Worm (Caenorhabditis elegans) whole organism, L1 larva: Measurements from ENCODE around the gene nra-3.
A peak's percentile ranks its signal among the peaks of the same experiment; 100 is the strongest.

Source experiments
- C04F5.9 ChIP-seq: sonication (generic microtip); optimal IDR thresholded peaks from 2 replicates; lab custom pipeline; 2016; ENCODE audit warnings: missing genetic modification characterization, missing compliant biosample characterization
- aha-1 ChIP-seq: fragments of 150-350 bp; optimal IDR thresholded peaks from 2 replicates; lab custom pipeline; 2014; ENCODE audit warnings: missing biosample characterization, missing genetic modification characterization
- aly-2 ChIP-seq: fragments of 150-350 bp; optimal IDR thresholded peaks from 2 replicates; lab custom pipeline; 2014; ENCODE audit warnings: missing biosample characterization, missing genetic modification characterization
- blmp-1 ChIP-seq: fragments of 150-350 bp; optimal IDR thresholded peaks from 2 replicates; lab custom pipeline; 2014; ENCODE audit warnings: missing biosample characterization, missing genetic modification characterization
- ceh-8 ChIP-seq: fragments of 200-800 bp; sonication (Bioruptor generic); optimal IDR thresholded peaks from 2 replicates; lab custom pipeline; 2018; ENCODE audit warnings: mild to moderate bottlenecking, missing genetic modification characterization, moderate library complexity, missing compliant biosample characterization
- efl-1 ChIP-seq, 4 experiments: fragments of 150-350 bp; optimal IDR thresholded peaks in 3 of 4; peaks in 1 of 4; 1 replicate in 1 of 4; 2 replicates in 3 of 4; lab custom pipeline; 2014; ENCODE audit warnings: missing biosample characterization in 2 of 4, missing genetic modification characterization in 2 of 4, missing genetic modification reagents in 2 of 4
- efl-3 ChIP-seq: fragments of 200-800 bp; sonication (Bioruptor generic); optimal IDR thresholded peaks from 2 replicates; lab custom pipeline; 2018; ENCODE audit warnings: mild to moderate bottlenecking, missing genetic modification characterization, missing compliant biosample characterization
- egl-13 ChIP-seq: sonication (generic microtip); optimal IDR thresholded peaks from 2 replicates; lab custom pipeline; 2016; ENCODE audit warnings: missing genotype, missing genetic modification reagents, missing genetic modification characterization, missing compliant biosample characterization
- elt-3 ChIP-seq, 6 experiments: fragments of 150-350 bp in 1 of 6; sonication (generic microtip); optimal IDR thresholded peaks; 2 replicates each; lab custom pipeline; 2017 to 2018; ENCODE audit warnings: missing biosample characterization in 6 of 6, missing genetic modification characterization in 6 of 6, inconsistent platforms in 1 of 6
- fkh-10 ChIP-seq: sonication (generic microtip); optimal IDR thresholded peaks from 2 replicates; lab custom pipeline; 2017; ENCODE audit warnings: missing biosample characterization, missing genetic modification reagents, missing genetic modification characterization
- fkh-4 ChIP-seq: sonication (generic microtip); optimal IDR thresholded peaks from 2 replicates; lab custom pipeline; 2016; ENCODE audit warnings: missing compliant biosample characterization, missing genetic modification characterization, borderline replicate concordance
- hlh-4 ChIP-seq: sonication (generic microtip); optimal IDR thresholded peaks from 2 replicates; lab custom pipeline; 2016; ENCODE audit warnings: mild to moderate bottlenecking, missing genetic modification characterization, missing compliant biosample characterization
- hpl-2 ChIP-seq: fragments of 150-350 bp; optimal IDR thresholded peaks from 2 replicates; lab custom pipeline; 2014; ENCODE audit warnings: missing biosample characterization, missing genetic modification reagents, missing genetic modification characterization
- irx-1 ChIP-seq: sonication (generic microtip); optimal IDR thresholded peaks from 2 replicates; lab custom pipeline; 2016; ENCODE audit warnings: missing genetic modification characterization, missing compliant biosample characterization
- isw-1 ChIP-seq: fragments of 200-800 bp; sonication (Bioruptor generic); IDR thresholded peaks from 2 replicates; pipeline ENCODE4 v1.3.6; 2022; ENCODE audit warnings: missing genetic modification characterization, missing compliant biosample characterization
- jun-1 ChIP-seq: fragments of 150-350 bp; optimal IDR thresholded peaks from 2 replicates; lab custom pipeline; 2014; ENCODE audit warnings: missing biosample characterization, missing genetic modification reagents, missing genetic modification characterization
- lin-14 ChIP-seq: fragments of 200-800 bp; sonication (Bioruptor generic); optimal IDR thresholded peaks from 2 replicates; lab custom pipeline; 2018; ENCODE audit warnings: mild to moderate bottlenecking, missing genetic modification characterization, moderate library complexity, missing compliant biosample characterization
- lir-3 ChIP-seq: sonication (generic microtip); optimal IDR thresholded peaks from 2 replicates; lab custom pipeline; 2016; ENCODE audit warnings: mild to moderate bottlenecking, missing genetic modification characterization, moderate library complexity, missing compliant biosample characterization; ENCODE audit not compliant: poor library complexity
- lsy-2 ChIP-seq, 2 experiments: fragments of 150-350 bp; optimal IDR thresholded peaks; 2 replicates each; lab custom pipeline; 2014; ENCODE audit warnings: missing biosample characterization in 2 of 2, missing genetic modification characterization in 2 of 2
- mdl-1 ChIP-seq, 2 experiments: fragments of 150-350 bp; optimal IDR thresholded peaks; 2 replicates each; lab custom pipeline; 2014 to 2017; ENCODE audit warnings: missing biosample characterization in 2 of 2, missing genetic modification characterization in 2 of 2, inconsistent platforms in 1 of 2
- mef-2 ChIP-seq: fragments of 150-350 bp; optimal IDR thresholded peaks from 2 replicates; lab custom pipeline; 2014; ENCODE audit warnings: missing biosample characterization, missing genetic modification characterization
- mep-1 ChIP-seq: fragments of 150-350 bp; optimal IDR thresholded peaks from 2 replicates; lab custom pipeline; 2014; ENCODE audit warnings: missing biosample characterization, missing genetic modification characterization
- nhr-11 ChIP-seq: fragments of 150-350 bp; optimal IDR thresholded peaks from 2 replicates; lab custom pipeline; 2014; ENCODE audit warnings: missing biosample characterization, missing genetic modification characterization
- nhr-12 ChIP-seq: sonication (generic microtip); optimal IDR thresholded peaks from 2 replicates; lab custom pipeline; 2017; ENCODE audit warnings: missing biosample characterization, missing genetic modification characterization
- nhr-19 ChIP-seq: fragments of 200-800 bp; sonication (Bioruptor generic); conservative IDR thresholded peaks from 2 replicates; pipeline ENCODE4 v1.3.6; 2022; ENCODE audit warnings: missing genetic modification characterization, missing compliant biosample characterization
- nhr-20 ChIP-seq: sonication (generic microtip); optimal IDR thresholded peaks from 2 replicates; lab custom pipeline; 2016; ENCODE audit warnings: mild to moderate bottlenecking, missing genetic modification characterization, missing compliant biosample characterization
- nhr-90 ChIP-seq: sonication (generic microtip); optimal IDR thresholded peaks from 2 replicates; lab custom pipeline; 2016; ENCODE audit warnings: mild to moderate bottlenecking, missing genetic modification characterization, missing compliant biosample characterization; ENCODE audit not compliant: poor library complexity
- pqm-1 ChIP-seq: sonication (generic microtip); optimal IDR thresholded peaks from 3 replicates; lab custom pipeline; 2017; ENCODE audit warnings: missing biosample characterization, missing genetic modification characterization
- snu-23 ChIP-seq: sonication (generic microtip); optimal IDR thresholded peaks from 2 replicates; lab custom pipeline; 2016; ENCODE audit warnings: missing genetic modification characterization, missing compliant biosample characterization
- sox-4 ChIP-seq: sonication (generic microtip); optimal IDR thresholded peaks from 2 replicates; lab custom pipeline; 2016; ENCODE audit warnings: missing genetic modification characterization, missing compliant biosample characterization
- sup-37 ChIP-seq: fragments of 200-800 bp; sonication (Bioruptor generic); optimal IDR thresholded peaks from 2 replicates; lab custom pipeline; 2018; ENCODE audit warnings: mild to moderate bottlenecking, missing genetic modification characterization, missing compliant biosample characterization
- swsn-7 ChIP-seq: sonication (generic microtip); optimal IDR thresholded peaks from 2 replicates; lab custom pipeline; 2016; ENCODE audit warnings: missing genetic modification characterization, missing compliant biosample characterization
- tbx-2 ChIP-seq: sonication (generic microtip); optimal IDR thresholded peaks from 2 replicates; lab custom pipeline; 2016; ENCODE audit warnings: missing genetic modification characterization, missing compliant biosample characterization
- zip-4 ChIP-seq: fragments of 200-800 bp; sonication (Bioruptor generic); optimal IDR thresholded peaks from 2 replicates; lab custom pipeline; 2018; ENCODE audit warnings: mild to moderate bottlenecking, missing genetic modification characterization, moderate library complexity, missing compliant biosample characterization
- ztf-11 ChIP-seq, 2 experiments: sonication (generic microtip); optimal IDR thresholded peaks; 2 replicates each; lab custom pipeline; 2016 to 2017; ENCODE audit warnings: missing genetic modification characterization in 2 of 2, missing biosample characterization in 1 of 2, missing compliant biosample characterization in 1 of 2
- ztf-4 ChIP-seq: fragments of 150-350 bp; optimal IDR thresholded peaks from 2 replicates; lab custom pipeline; 2014; ENCODE audit warnings: missing biosample characterization, missing genetic modification characterization

The nra-3 gene

DNA sequence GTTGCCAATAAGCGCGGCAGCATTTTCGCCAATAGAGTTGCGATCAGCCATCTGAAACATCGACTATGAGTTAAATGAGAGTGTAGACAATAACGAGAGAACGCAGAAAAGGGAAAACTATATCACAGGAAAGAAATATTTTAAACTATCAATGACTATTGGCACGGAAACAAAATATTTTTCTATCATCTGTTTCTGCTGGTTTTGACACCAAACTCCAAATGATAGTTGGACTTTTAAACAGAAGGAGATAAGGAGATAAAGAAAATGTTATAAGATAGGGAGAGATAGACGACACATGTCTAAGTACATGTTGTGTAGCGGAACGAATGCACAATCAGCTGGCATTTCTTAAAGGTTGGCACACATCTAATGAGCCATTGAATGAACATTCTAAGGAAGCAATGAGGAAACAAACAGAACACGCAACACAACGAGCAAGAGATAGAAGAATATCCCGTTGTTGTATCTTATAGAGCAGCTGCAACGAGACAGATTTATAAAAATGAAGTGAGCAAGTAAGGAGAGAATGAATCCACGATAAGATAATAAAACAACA is 23.3 kb upstream of the nra-3 start, which contains the start of gene cysl-1 (continued):
- TF ChIP-seq fkh-4 (tag; lab: Kevin White, UChicago) = no peak
- no peak for TF ChIP-seq zip-4 (GFP tag; lab: Kevin White, UChicago)
- peak; percentile 16 for TF ChIP-seq sox-4
- no peak for TF ChIP-seq swsn-7
- no peak for TF ChIP-seq isw-1 (GFP tag; lab: Robert Waterston, UW)
- no peak for TF ChIP-seq tbx-2 (tag; lab: Kevin White, UChicago)
- TF ChIP-seq mef-2 (tag; lab: Kevin White, UChicago) = no peak
- TF ChIP-seq ceh-8 = no peak
- TF ChIP-seq nhr-11 (tag; lab: Kevin White, UChicago) = no peak
- no peak for TF ChIP-seq nhr-19 (GFP tag; lab: Robert Waterston, UW)
- TF ChIP-seq nhr-12 (tag; lab: Kevin White, UChicago) = no peak
- peak in 1 of 6 experiments; percentile 8 for TF ChIP-seq elt-3 (tag; optimal IDR thresholded peaks at IDR 0.05; lab: Kevin White, UChicago)
- TF ChIP-seq lin-14 (GFP tag; lab: Kevin White, UChicago) = peak; percentile 41
- no peak for TF ChIP-seq sup-37 (GFP tag; lab: Kevin White, UChicago)

DNA sequence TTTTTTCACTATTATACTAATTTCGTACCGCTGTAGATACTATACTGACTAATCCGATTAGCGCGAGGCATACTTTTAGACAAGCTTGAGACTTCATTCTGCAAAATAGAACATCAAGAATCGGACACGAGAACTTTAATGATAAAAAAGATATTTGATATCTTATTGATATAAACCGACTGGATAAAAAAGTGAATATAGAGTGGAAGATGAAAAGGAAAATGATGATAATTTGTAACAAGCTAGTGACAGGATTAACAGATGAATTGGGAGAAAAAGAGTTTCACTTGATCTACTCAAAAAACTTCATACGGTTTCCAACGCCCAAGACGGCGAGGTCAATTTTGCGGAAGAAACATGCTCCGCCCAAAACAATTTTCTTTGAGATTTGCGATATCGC is 17.7 kb upstream of the nra-3 start, which contains the start of gene nas-37:
Gene nas-37 (minus strand): TSS at position 101 of the 400 bp plus-strand sequence.
- TF ChIP-seq blmp-1 (peak; percentile 58), lir-3 (tag; lab: Kevin White, UChicago) (no peak)

DNA sequence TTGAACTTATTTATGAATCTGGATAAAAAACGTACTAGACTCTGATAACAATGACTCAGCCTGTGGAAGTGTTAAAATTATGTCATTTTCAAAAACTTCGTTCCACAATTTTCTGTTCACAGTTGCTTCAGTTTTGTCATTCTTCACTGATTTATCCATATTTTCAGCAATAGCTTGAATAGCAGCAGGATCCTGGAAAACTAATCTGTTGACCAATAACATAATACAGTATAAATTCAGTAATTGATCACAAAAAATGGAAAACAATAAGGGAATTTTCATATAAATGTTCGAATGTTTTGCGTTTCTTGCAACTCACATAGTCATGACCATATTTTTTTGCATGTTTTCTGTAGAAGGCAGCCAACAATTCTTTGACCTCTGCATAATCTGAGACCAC is 17.3 kb upstream of the nra-3 start:
- no peak for TF ChIP-seq egl-13
- TF ChIP-seq efl-3 (GFP tag; lab: Kevin White, UChicago) = no peak
- no peak for TF ChIP-seq efl-1 (optimal IDR thresholded peaks at IDR 0.05; lab: Kevin White, UChicago)
- peak in 1 of 2 experiments; percentile 35 for TF ChIP-seq efl-1 (GFP tag; optimal IDR thresholded peaks at IDR 0.05 in 1 of 2; lab: Kevin White, UChicago)
- TF ChIP-seq mdl-1 (tag; optimal IDR thresholded peaks at IDR 0.05; lab: Kevin White, UChicago) = no peak

DNA sequence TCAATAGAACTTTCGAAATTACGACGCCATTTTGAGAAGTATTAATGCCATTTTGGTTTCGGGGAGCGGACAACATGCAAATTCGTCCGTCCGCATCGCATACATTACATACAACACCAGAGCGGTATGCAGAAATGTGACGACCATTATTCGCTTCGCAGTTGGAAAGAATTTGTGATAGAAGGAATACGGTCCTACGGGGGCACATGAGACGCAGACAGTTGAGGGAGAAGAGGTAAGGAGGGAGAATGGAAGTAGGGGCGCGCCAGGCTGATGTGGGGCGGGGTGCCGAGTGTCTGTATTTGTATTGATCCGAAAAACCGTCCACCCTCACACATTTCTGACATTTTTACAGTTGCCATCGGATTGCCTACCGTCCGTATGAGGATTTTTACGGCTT is 10.1 kb upstream of the nra-3 start:
- TF ChIP-seq isw-1 (GFP tag; lab: Robert Waterston, UW) (no peak), lsy-2 (tag; optimal IDR thresholded peaks at IDR 0.05; lab: Kevin White, UChicago) (no peak), lin-14 (GFP tag; lab: Kevin White, UChicago) (no peak), nhr-90 (tag; lab: Kevin White, UChicago) (peak; percentile 11), tbx-2 (tag; lab: Kevin White, UChicago) (no peak), blmp-1 (peak; percentile 51), zip-4 (GFP tag; lab: Kevin White, UChicago) (no peak), snu-23 (GFP tag; lab: Kevin White, UChicago) (peak; percentile 29), jun-1 (tag; lab: Kevin White, UChicago) (no peak), ztf-4 (tag; lab: Kevin White, UChicago) (no peak), pqm-1 (tag; lab: Kevin White, UChicago) (no peak), mep-1 (tag; lab: Kevin White, UChicago) (peak; percentile 2), ztf-11 (tag; optimal IDR thresholded peaks at IDR 0.05; lab: Kevin White, UChicago) (peak in 1 of 2 experiments; percentile 31), hpl-2 (no peak)

DNA sequence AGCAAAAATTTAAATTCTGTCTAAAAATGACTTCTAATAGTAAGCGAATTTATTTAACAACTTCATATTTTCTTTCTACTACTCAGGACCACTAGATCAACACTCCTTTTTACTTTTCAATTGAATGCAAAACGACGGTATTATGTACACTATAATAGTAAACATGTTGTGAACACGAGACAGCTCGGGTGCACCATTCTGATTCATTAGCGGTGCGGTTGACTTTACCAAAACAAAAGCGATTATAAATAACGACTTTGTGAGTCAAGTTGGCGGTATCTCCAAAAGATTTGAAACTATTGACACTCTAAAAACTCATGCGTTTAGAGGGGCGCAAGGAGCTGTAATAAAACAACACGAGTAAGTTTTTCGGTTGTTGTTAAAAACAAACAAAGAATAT is 9.3 kb upstream of the nra-3 start:
- TF ChIP-seq blmp-1 (no peak), aha-1 (tag; lab: Kevin White, UChicago) (no peak), hlh-4 (no peak), efl-1 (optimal IDR thresholded peaks at IDR 0.05; lab: Kevin White, UChicago) (no peak), efl-1 (GFP tag; optimal IDR thresholded peaks at IDR 0.05 in 1 of 2; lab: Kevin White, UChicago) (no peak), aly-2 (tag; lab: Kevin White, UChicago) (no peak), nhr-20 (no peak), mdl-1 (tag; optimal IDR thresholded peaks at IDR 0.05; lab: Kevin White, UChicago) (no peak), fkh-10 (GFP tag; lab: Kevin White, UChicago) (no peak), irx-1 (tag; lab: Kevin White, UChicago) (no peak), C04F5.9 (tag; lab: Kevin White, UChicago) (no peak)
